Worm (Caenorhabditis elegans): Measurements from ENCODE around the gene F42C5.5.

The F42C5.5 gene

ce11 chrIV:7294121-7294520 lies at the start of gene F42C5.5:
Gene F42C5.5, minus strand, starts transcription at chrIV:7294221.
- TF ChIP-seq ceh-13 (GFP tag; optimal IDR thresholded peaks at IDR 0.05) = no peak
- TF ChIP-seq hnd-1 (tag; optimal IDR thresholded peaks at IDR 0.05) = no peak
- no peak for TF ChIP-seq ceh-36 (tag; optimal IDR thresholded peaks at IDR 0.05)
- no peak for TF ChIP-seq tbx-11 (GFP tag; IDR thresholded peaks at IDR 0.05)
- TF ChIP-seq F13C5.2 (tag; optimal IDR thresholded peaks at IDR 0.05) = no peak

- TF ChIP-seq scrt-1 (GFP tag; IDR thresholded peaks at IDR 0.05) = no peak
- TF ChIP-seq ama-1 (optimal IDR thresholded peaks at IDR 0.05) = no peak
- no peak for TF ChIP-seq hmbx-1 (tag; optimal IDR thresholded peaks at IDR 0.05)
- TF ChIP-seq aly-1 (tag; optimal IDR thresholded peaks at IDR 0.05) = no peak
- TF ChIP-seq B0310.2 (tag; optimal IDR thresholded peaks at IDR 0.05) = no peak
- TF ChIP-seq pes-1 (GFP tag; IDR thresholded peaks at IDR 0.05) = no peak
- no peak for TF ChIP-seq ceh-36 (tag; optimal IDR thresholded peaks at IDR 0.05)
- TF ChIP-seq tbx-37 (GFP tag; conservative IDR thresholded peaks at IDR 0.05) = no peak
- TF ChIP-seq tbx-11 (GFP tag; IDR thresholded peaks at IDR 0.05) = no peak
Observed at ce11 chrIV:7342144-7342543, 48.1 kb upstream of the F42C5.5 start.

- TF ChIP-seq hmg-4 (GFP tag; optimal IDR thresholded peaks at IDR 0.05) (no peak), ets-7 (tag; optimal IDR thresholded peaks at IDR 0.05) (no peak), ama-1 (optimal IDR thresholded peaks at IDR 0.05) (no peak), sea-1 (GFP tag; conservative IDR thresholded peaks at IDR 0.05) (no peak), hmbx-1 (tag; optimal IDR thresholded peaks at IDR 0.05) (no peak), F13C5.2 (tag; optimal IDR thresholded peaks at IDR 0.05) (no peak), ceh-13 (GFP tag; optimal IDR thresholded peaks at IDR 0.05) (no peak), B0310.2 (tag; optimal IDR thresholded peaks at IDR 0.05) (no peak), tbx-37 (GFP tag; conservative IDR thresholded peaks at IDR 0.05) (no peak), tbx-11 (GFP tag; IDR thresholded peaks at IDR 0.05) (no peak), hnd-1 (tag; optimal IDR thresholded peaks at IDR 0.05) (no peak), tra-4 (tag; optimal IDR thresholded peaks at IDR 0.05) (no peak), flt-1 (GFP tag; IDR thresholded peaks at IDR 0.05) (no peak), aly-1 (tag; optimal IDR thresholded peaks at IDR 0.05) (no peak), ceh-36 (tag; optimal IDR thresholded peaks at IDR 0.05) (no peak), scrt-1 (GFP tag; IDR thresholded peaks at IDR 0.05) (no peak), pes-1 (GFP tag; IDR thresholded peaks at IDR 0.05) (no peak)
Observed at ce11 chrIV:7339095-7339494, 45.1 kb upstream of the F42C5.5 start.

ce11 chrIV:7338042-7338441 lies 44.0 kb upstream of the F42C5.5 start:
- TF ChIP-seq ets-7 (tag; optimal IDR thresholded peaks at IDR 0.05) = no peak
- TF ChIP-seq tra-4 (tag; optimal IDR thresholded peaks at IDR 0.05) = no peak
- TF ChIP-seq B0310.2 (tag; optimal IDR thresholded peaks at IDR 0.05) = no peak
- no peak for TF ChIP-seq ceh-36 (tag; optimal IDR thresholded peaks at IDR 0.05)
- TF ChIP-seq tbx-37 (GFP tag; conservative IDR thresholded peaks at IDR 0.05) = no peak
- TF ChIP-seq aly-1 (tag; optimal IDR thresholded peaks at IDR 0.05) = no peak
- TF ChIP-seq ceh-13 (GFP tag; optimal IDR thresholded peaks at IDR 0.05) = no peak
- TF ChIP-seq tbx-11 (GFP tag; IDR thresholded peaks at IDR 0.05) = no peak
- no peak for TF ChIP-seq sea-1 (GFP tag; conservative IDR thresholded peaks at IDR 0.05)
- no peak for TF ChIP-seq flt-1 (GFP tag; IDR thresholded peaks at IDR 0.05)
- TF ChIP-seq hmg-4 (GFP tag; optimal IDR thresholded peaks at IDR 0.05) = no peak
- no peak for TF ChIP-seq pes-1 (GFP tag; IDR thresholded peaks at IDR 0.05)
- TF ChIP-seq ama-1 (optimal IDR thresholded peaks at IDR 0.05) = no peak
- no peak for TF ChIP-seq hnd-1 (tag; optimal IDR thresholded peaks at IDR 0.05)
- TF ChIP-seq scrt-1 (GFP tag; IDR thresholded peaks at IDR 0.05) = no peak
- no peak for TF ChIP-seq F13C5.2 (tag; optimal IDR thresholded peaks at IDR 0.05)
- no peak for TF ChIP-seq hmbx-1 (tag; optimal IDR thresholded peaks at IDR 0.05)

ce11 chrIV:7332695-7333094 lies 38.7 kb upstream of the F42C5.5 start, which contains the start of gene ocr-4:
Gene ocr-4, minus strand, starts transcription at chrIV:7332795.
- no peak for TF ChIP-seq hmg-4 (GFP tag; optimal IDR thresholded peaks at IDR 0.05)
- no peak for TF ChIP-seq ceh-36 (tag; optimal IDR thresholded peaks at IDR 0.05)
- no peak for TF ChIP-seq B0310.2 (tag; optimal IDR thresholded peaks at IDR 0.05)
- no peak for TF ChIP-seq sea-1 (GFP tag; conservative IDR thresholded peaks at IDR 0.05)
- TF ChIP-seq pes-1 (GFP tag; IDR thresholded peaks at IDR 0.05) = no peak
- no peak for TF ChIP-seq ama-1 (optimal IDR thresholded peaks at IDR 0.05)
- no peak for TF ChIP-seq flt-1 (GFP tag; IDR thresholded peaks at IDR 0.05)
- no peak for TF ChIP-seq aly-1 (tag; optimal IDR thresholded peaks at IDR 0.05)
- TF ChIP-seq hmbx-1 (tag; optimal IDR thresholded peaks at IDR 0.05) = no peak
- TF ChIP-seq tra-4 (tag; optimal IDR thresholded peaks at IDR 0.05) = no peak
- TF ChIP-seq ceh-13 (GFP tag; optimal IDR thresholded peaks at IDR 0.05) = no peak
- TF ChIP-seq tbx-37 (GFP tag; conservative IDR thresholded peaks at IDR 0.05) = no peak
- no peak for TF ChIP-seq hnd-1 (tag; optimal IDR thresholded peaks at IDR 0.05)
- no peak for TF ChIP-seq scrt-1 (GFP tag; IDR thresholded peaks at IDR 0.05)
- no peak for TF ChIP-seq ets-7 (tag; optimal IDR thresholded peaks at IDR 0.05)
- no peak for TF ChIP-seq tbx-11 (GFP tag; IDR thresholded peaks at IDR 0.05)
- no peak for TF ChIP-seq F13C5.2 (tag; optimal IDR thresholded peaks at IDR 0.05)

ce11 chrIV:7328918-7329317 lies 34.9 kb upstream of the F42C5.5 start, which contains the start of gene sqst-2:
Gene sqst-2, minus strand, starts transcription at chrIV:7328975.
- no peak for TF ChIP-seq hmbx-1 (tag; optimal IDR thresholded peaks at IDR 0.05)
- TF ChIP-seq sea-1 (GFP tag; conservative IDR thresholded peaks at IDR 0.05) = no peak
- TF ChIP-seq hmg-4 (GFP tag; optimal IDR thresholded peaks at IDR 0.05) = no peak
- no peak for TF ChIP-seq tbx-37 (GFP tag; conservative IDR thresholded peaks at IDR 0.05)
- TF ChIP-seq pes-1 (GFP tag; IDR thresholded peaks at IDR 0.05) = no peak
- no peak for TF ChIP-seq ceh-13 (GFP tag; optimal IDR thresholded peaks at IDR 0.05)
- no peak for TF ChIP-seq hnd-1 (tag; optimal IDR thresholded peaks at IDR 0.05)
- no peak for TF ChIP-seq ama-1 (optimal IDR thresholded peaks at IDR 0.05)
- no peak for TF ChIP-seq flt-1 (GFP tag; IDR thresholded peaks at IDR 0.05)
- TF ChIP-seq tbx-11 (GFP tag; IDR thresholded peaks at IDR 0.05) = no peak
- no peak for TF ChIP-seq tra-4 (tag; optimal IDR thresholded peaks at IDR 0.05)
- no peak for TF ChIP-seq ets-7 (tag; optimal IDR thresholded peaks at IDR 0.05)
- TF ChIP-seq scrt-1 (GFP tag; IDR thresholded peaks at IDR 0.05) = no peak
- TF ChIP-seq F13C5.2 (tag; optimal IDR thresholded peaks at IDR 0.05) = no peak

ce11 chrIV:7326613-7327149 lies 32.7 kb upstream of the F42C5.5 start, which contains the start of gene ifo-1:
Gene ifo-1, minus strand, starts transcription at chrIV:7326663.
- TF ChIP-seq tra-4 (tag; optimal IDR thresholded peaks at IDR 0.05) (no peak), ets-7 (tag; optimal IDR thresholded peaks at IDR 0.05) (no peak), scrt-1 (GFP tag; IDR thresholded peaks at IDR 0.05) (no peak), aly-1 (tag; optimal IDR thresholded peaks at IDR 0.05) (no peak), hnd-1 (tag; optimal IDR thresholded peaks at IDR 0.05) (no peak), hmbx-1 (tag; optimal IDR thresholded peaks at IDR 0.05) (no peak), B0310.2 (tag; optimal IDR thresholded peaks at IDR 0.05) (no peak), flt-1 (GFP tag; IDR thresholded peaks at IDR 0.05) (no peak), ceh-13 (GFP tag; optimal IDR thresholded peaks at IDR 0.05) (no peak), ama-1 (optimal IDR thresholded peaks at IDR 0.05) (no peak), sea-1 (GFP tag; conservative IDR thresholded peaks at IDR 0.05) (no peak), tbx-11 (GFP tag; IDR thresholded peaks at IDR 0.05) (no peak), F13C5.2 (tag; optimal IDR thresholded peaks at IDR 0.05) (no peak), tbx-37 (GFP tag; conservative IDR thresholded peaks at IDR 0.05) (no peak), ceh-36 (tag; optimal IDR thresholded peaks at IDR 0.05) (no peak), hmg-4 (GFP tag; optimal IDR thresholded peaks at IDR 0.05) (no peak), pes-1 (GFP tag; IDR thresholded peaks at IDR 0.05) (no peak)
